Worm (Caenorhabditis elegans): ENCODE data around the gene F57A8.6.

ce11 chrV:10035586-10035985 is 38.1 kb downstream of the F57A8.6 start:
- TF ChIP-seq B0035.1 (tag; optimal IDR thresholded peaks at IDR 0.05) (no peak), lin-40 (tag; optimal IDR thresholded peaks at IDR 0.05) (no peak), lir-1 (GFP tag; conservative IDR thresholded peaks at IDR 0.05) (no peak), ama-1 (optimal IDR thresholded peaks at IDR 0.05) (no peak), ama-1 (GFP tag; optimal IDR thresholded peaks at IDR 0.05) (no peak), ceh-79 (tag; optimal IDR thresholded peaks at IDR 0.05) (no peak), nfya-2 (GFP tag; IDR thresholded peaks at IDR 0.05) (no peak), unc-62 (GFP tag; optimal IDR thresholded peaks at IDR 0.05) (no peak), Y95B8A.8 (GFP tag; IDR thresholded peaks at IDR 0.05) (no peak)

All from whole organism, young adult.